Worm (Caenorhabditis elegans): ENCODE data around the gene srw-12.
"Not testable (repeated sequence)": the region's sequence is repeated elsewhere in the genome, so short reads cannot be mapped to it uniquely, and the experiment has no call there.

ce11 chrV:15250304-15250703 is 11.9 kb upstream of the srw-12 start, which contains the start of gene srd-28:
- TF ChIP-seq him-1, W03F9.2 (tag; optimal IDR thresholded peaks at IDR 0.05): not testable (repeated sequence)

All from whole organism, L4/young adult.